Fruit fly (Drosophila melanogaster) whole organism, larva: ENCODE data around the gene CG5888.

Experiments
- noc ChIP-seq: fragments of 200-800 bp; sonication (Bioruptor generic); optimal IDR thresholded peaks from 3 replicates; lab custom pipeline; 2019; ENCODE audit warnings: missing biosample characterization, mild to moderate bottlenecking, missing genetic modification characterization, moderate library complexity

The CG5888 gene

dm6 chr2L:16463657-16464056 lies 15.4 kb upstream of the CG5888 start:
- TF ChIP-seq noc (tag; lab: Kevin White, UChicago): no peak

DNA sequence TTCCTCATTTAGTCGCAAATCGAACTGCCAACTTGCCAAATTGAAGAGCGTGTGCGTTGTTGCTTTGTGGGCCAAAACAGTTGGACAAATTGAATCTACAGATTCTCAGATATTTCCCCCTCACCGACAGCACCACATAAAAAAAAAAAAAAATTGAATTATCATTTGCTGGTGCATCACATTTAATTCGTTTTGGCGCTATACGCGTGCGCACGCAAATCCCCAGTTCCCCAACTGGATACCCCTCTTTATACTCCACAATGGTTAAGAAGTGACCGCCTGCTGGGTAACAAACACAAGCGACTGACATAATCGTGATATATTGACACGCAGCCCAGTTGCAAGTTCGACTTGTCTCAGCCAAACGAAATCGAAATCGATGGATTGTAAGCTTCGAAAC lies 10.1 kb upstream of the CG5888 start:
- no peak for TF ChIP-seq noc (tag; lab: Kevin White, UChicago)

DNA sequence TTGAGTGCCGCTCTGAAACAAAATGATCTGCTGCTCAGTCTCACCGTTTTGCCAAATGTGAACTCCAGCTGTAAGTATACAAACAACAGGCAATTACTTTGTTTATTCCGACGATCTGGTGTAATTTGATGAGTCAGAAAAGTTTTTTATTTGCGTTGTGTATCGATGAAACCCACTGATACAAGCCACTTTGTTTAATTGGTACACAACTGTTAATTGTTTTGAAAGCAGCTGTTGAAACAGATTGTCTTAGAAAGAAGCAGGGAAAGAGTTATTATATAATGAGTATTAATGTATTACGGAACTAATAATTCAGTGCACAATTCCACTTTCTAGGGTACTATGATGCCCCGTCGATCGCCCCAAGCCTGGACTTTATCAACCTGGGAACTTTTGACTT lies 3.6 kb upstream of the CG5888 start:
- TF ChIP-seq noc (tag; lab: Kevin White, UChicago): no peak

dm6 chr2L:16450891-16451290 lies 2.6 kb upstream of the CG5888 start, which contains the start of gene Idgf3:
TSS of gene Idgf3 (plus strand) at chr2L:16450907.
- peak; percentile 70 for TF ChIP-seq noc (tag; lab: Kevin White, UChicago)

- TF ChIP-seq noc (tag; lab: Kevin White, UChicago): no peak
Measured at dm6 chr2L:16447875-16448412, 325 bp downstream of the CG5888 start.

DNA sequence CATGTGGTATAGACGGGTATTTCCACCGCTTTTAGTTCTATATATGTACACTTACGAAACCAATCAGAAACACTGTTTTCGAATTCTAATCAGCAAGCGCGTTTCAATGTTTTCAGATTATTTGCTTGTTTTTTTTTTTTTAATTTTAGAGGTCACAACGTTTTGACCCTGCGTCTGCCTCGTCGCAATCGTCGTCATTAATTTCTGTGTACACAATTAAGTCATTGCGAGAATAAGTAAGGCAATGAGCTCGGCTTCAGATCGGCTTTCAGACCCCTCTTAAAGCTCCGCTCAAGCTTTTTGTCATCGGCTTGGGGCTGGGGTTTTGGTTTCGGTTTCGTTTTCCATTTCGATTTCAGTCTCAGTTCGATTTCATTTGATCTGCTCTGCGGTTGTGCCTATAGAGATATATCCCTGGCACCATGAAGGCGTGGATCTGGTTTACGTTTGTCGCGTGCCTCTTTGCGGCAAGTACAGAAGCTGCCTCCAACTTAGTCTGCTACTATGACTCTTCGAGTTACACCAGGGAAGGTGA lies 1.2 kb downstream of the CG5888 start, which contains the start of gene Idgf2:
Gene Idgf2 (plus strand): TSS at position 356 of the 535 bp plus-strand sequence.
- no peak for TF ChIP-seq noc (tag; lab: Kevin White, UChicago)

- no peak for TF ChIP-seq noc (tag; lab: Kevin White, UChicago)
Measured at dm6 chr2L:16445034-16445433, 3.2 kb downstream of the CG5888 start, which contains the start of gene Idgf1. TSS of gene Idgf1 (plus strand) at chr2L:16445278.

- TF ChIP-seq noc (tag; lab: Kevin White, UChicago): no peak
Measured at dm6 chr2L:16442620-16443019, 5.6 kb downstream of the CG5888 start.

DNA sequence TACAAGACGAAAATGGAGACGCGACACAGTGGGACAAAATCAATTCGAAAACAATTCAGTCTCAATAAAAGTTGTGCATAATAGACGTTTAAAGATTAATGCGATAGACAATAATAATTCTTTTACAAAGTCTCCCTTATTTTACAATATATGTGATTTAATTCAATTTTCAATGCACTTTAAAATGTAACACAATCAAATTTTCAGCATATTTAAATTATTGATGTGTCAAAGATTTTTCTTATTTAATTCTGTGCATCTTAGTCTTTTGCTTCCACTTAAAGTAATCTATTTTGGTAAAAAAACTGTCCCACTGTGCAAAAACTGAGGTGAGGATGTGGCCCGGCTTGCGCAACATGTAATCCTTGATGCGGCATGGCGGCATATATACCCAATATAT lies 10.3 kb downstream of the CG5888 start:
- TF ChIP-seq noc (tag; lab: Kevin White, UChicago): no peak

dm6 chr2L:16435637-16436036 lies 12.6 kb downstream of the CG5888 start:
- TF ChIP-seq noc (tag; lab: Kevin White, UChicago): no peak

- TF ChIP-seq noc (tag; lab: Kevin White, UChicago): no peak
Measured at dm6 chr2L:16422657-16423473, 25.4 kb downstream of the CG5888 start.

DNA sequence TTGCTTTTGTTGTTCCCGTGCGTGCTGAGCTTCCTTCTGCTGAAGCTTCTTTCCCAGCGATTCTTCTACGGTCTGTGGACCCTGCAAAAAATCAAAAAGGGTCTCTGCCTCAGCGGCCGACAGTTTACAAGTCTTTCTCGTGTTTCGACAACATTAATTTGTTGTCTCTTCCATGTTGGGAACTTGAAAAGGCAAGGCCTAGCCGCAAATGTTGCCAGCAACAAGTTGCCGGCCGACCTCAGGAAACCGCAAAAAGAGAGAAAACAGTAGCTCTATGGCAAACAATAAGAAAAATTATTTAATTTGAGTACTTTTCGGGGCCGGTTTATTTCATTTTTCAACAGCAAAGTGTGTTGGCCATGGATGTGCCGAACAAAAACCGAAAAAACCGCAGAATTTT lies 34.5 kb downstream of the CG5888 start:
- TF ChIP-seq noc (tag; lab: Kevin White, UChicago): no peak

dm6 chr2L:16407305-16407704 lies 41.0 kb downstream of the CG5888 start:
- no peak for TF ChIP-seq noc (tag; lab: Kevin White, UChicago)

- no peak for TF ChIP-seq noc (tag; lab: Kevin White, UChicago)
Measured at dm6 chr2L:16406523-16406922, 41.7 kb downstream of the CG5888 start.

DNA sequence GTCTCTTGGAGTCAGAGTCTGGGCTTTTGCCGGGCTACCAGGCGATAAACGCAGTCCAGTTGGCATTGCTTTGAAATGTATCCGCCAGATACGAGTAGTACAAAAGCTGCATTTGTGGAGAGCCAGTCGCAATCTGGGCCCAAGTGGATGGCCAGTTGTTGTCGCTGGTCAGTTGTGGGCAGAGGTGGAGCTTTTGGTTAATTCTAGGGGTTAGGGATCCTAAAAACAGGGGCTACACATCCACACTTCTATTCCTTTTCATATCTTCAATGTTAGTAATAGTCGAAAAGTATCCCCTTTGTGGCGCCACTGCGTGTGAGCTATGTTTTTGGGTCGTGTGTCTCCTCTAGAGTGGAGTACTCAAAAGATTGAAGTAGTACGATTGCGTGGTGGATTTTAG lies 45.8 kb downstream of the CG5888 start:
- no peak for TF ChIP-seq noc (tag; lab: Kevin White, UChicago)

- no peak for TF ChIP-seq noc (tag; lab: Kevin White, UChicago)
Measured at dm6 chr2L:16397517-16397916, 50.8 kb downstream of the CG5888 start.

DNA sequence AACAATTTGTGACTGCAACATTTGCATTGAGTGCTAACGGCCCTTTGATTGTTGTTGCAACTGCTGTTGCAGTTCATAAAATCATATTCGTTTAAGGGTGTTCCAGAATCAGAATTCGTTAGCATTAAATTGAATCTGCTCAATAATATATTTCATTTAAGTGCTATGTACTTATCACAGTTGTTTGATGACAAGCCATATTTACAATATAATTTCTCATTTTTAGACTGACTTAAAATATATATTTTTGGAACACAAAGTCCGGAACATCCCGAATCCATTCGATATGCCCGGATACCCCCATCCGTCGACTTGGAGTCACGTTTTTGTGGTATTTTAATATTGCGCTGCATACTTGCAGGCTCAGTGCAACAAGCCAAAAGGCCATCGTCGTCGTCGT lies 57.5 kb downstream of the CG5888 start:
- TF ChIP-seq noc (tag; lab: Kevin White, UChicago): no peak
